Worm (Caenorhabditis elegans): ENCODE data around the gene K09E9.7.

ce11 chrX:15653196-15653595 is 12.5 kb downstream of the K09E9.7 start:
- no peak for TF ChIP-seq nhr-76 (tag; optimal IDR thresholded peaks at IDR 0.05)
- TF ChIP-seq C34B4.2 (tag; optimal IDR thresholded peaks at IDR 0.05): no peak
- no peak for TF ChIP-seq nhr-237 (tag; optimal IDR thresholded peaks at IDR 0.05)
- TF ChIP-seq nhr-12 (tag; optimal IDR thresholded peaks at IDR 0.05): no peak
- no peak for TF ChIP-seq snpc-4 (tag; optimal IDR thresholded peaks at IDR 0.05)
- TF ChIP-seq ama-1 (optimal IDR thresholded peaks at IDR 0.05): no peak
- no peak for TF ChIP-seq ceh-63 (GFP tag; optimal IDR thresholded peaks at IDR 0.05)
- peak in 1 of 3 experiments; percentile 12 for TF ChIP-seq ceh-82 (tag; optimal IDR thresholded peaks at IDR 0.05)
- no peak for TF ChIP-seq pax-3 (tag; optimal IDR thresholded peaks at IDR 0.05)

Measured in whole organism, L1 larva.